Fruit fly (Drosophila melanogaster): ENCODE measurements around the gene wapl.

- no peak for TF ChIP-seq CG7045 (GFP tag; optimal IDR thresholded peaks at IDR 0.05)
- TF ChIP-seq kay (GFP tag; ENCODE audit: borderline replicate concordance): no peak
- no peak for TF ChIP-seq Crg-1 (GFP tag; optimal IDR thresholded peaks at IDR 0.05)
- TF ChIP-seq toe (GFP tag; optimal IDR thresholded peaks at IDR 0.05): no peak
- no peak for TF ChIP-seq CG33017 (tag; optimal IDR thresholded peaks at IDR 0.05)
- no peak for TF ChIP-seq Mnt (GFP tag; optimal IDR thresholded peaks at IDR 0.05)
Measured at dm6 chrX:2187520-2187919, 28.7 kb upstream of the wapl start, which contains the start of gene CG3457.
